Fruit fly (Drosophila melanogaster) whole organism, embryonic: Measurements from ENCODE around the gene RpL37A.
A peak's percentile ranks its signal among the peaks of the same experiment; 100 is the strongest.

Experiments used
- ATbp ChIP-seq: fragments of 200-800 bp; sonication (Bioruptor generic); optimal IDR thresholded peaks from 2 replicates; lab custom pipeline; 2017; ENCODE audit warnings: missing biosample characterization, mild to moderate bottlenecking, missing genetic modification characterization, missing genetic modification reagents
- Aef1 ChIP-seq: fragments of 200-800 bp; sonication (Bioruptor generic); IDR thresholded peaks from 3 replicates; pipeline ENCODE4 v1.3.6; 2022; ENCODE audit warnings: missing biosample characterization, missing genetic modification characterization
- BtbVII ChIP-seq: fragments of 200-800 bp; sonication (Bioruptor generic); optimal IDR thresholded peaks from 3 replicates; lab custom pipeline; 2017; ENCODE audit warnings: missing biosample characterization, mild to moderate bottlenecking, missing genetic modification characterization
- CG10462 ChIP-seq: fragments of 200-800 bp; sonication (Bioruptor generic); optimal IDR thresholded peaks from 2 replicates; lab custom pipeline; 2016; ENCODE audit warnings: missing biosample characterization, missing genetic modification characterization
- CG12391 ChIP-seq: fragments of 200-800 bp; sonication (Bioruptor generic); optimal IDR thresholded peaks from 3 replicates; lab custom pipeline; 2018; ENCODE audit warnings: missing biosample characterization, mild to moderate bottlenecking, missing genetic modification characterization, moderate library complexity
- CG13775 ChIP-seq: fragments of 200-800 bp; sonication (Bioruptor generic); optimal IDR thresholded peaks from 3 replicates; lab custom pipeline; 2017; ENCODE audit warnings: missing biosample characterization, mild to moderate bottlenecking, missing genetic modification characterization
- CG14014 ChIP-seq: fragments of 200-800 bp; sonication (Bioruptor generic); IDR thresholded peaks from 2 replicates; pipeline ENCODE4 v1.3.6; 2022; ENCODE audit warnings: missing biosample characterization, missing genetic modification characterization
- CG16779 ChIP-seq: fragments of 200-800 bp; sonication (Bioruptor generic); IDR thresholded peaks from 2 replicates; pipeline ENCODE4 v1.3.6; 2022; ENCODE audit warnings: missing biosample characterization, missing genetic modification characterization
- CG18011 ChIP-seq: fragments of 200-800 bp; sonication (Bioruptor generic); optimal IDR thresholded peaks from 2 replicates; lab custom pipeline; 2017; ENCODE audit warnings: missing biosample characterization, missing genetic modification characterization, mild to moderate bottlenecking, moderate library complexity, missing genotype
- CG18262 ChIP-seq: fragments of 200-800 bp; optimal IDR thresholded peaks from 3 replicates; lab custom pipeline; 2019; ENCODE audit warnings: missing biosample characterization, mild to moderate bottlenecking, missing genetic modification characterization, moderate library complexity
- CG2129 ChIP-seq: fragments of 200-800 bp; sonication (Bioruptor generic); IDR thresholded peaks from 2 replicates; pipeline ENCODE4 v1.3.6; 2022; ENCODE audit warnings: missing biosample characterization, missing genetic modification characterization; ENCODE audit not compliant: partially characterized antibody
- CG2678 ChIP-seq: fragments of 200-800 bp; sonication (Bioruptor generic); optimal IDR thresholded peaks from 3 replicates; lab custom pipeline; 2019; ENCODE audit warnings: missing biosample characterization, mild to moderate bottlenecking, missing genetic modification characterization, moderate library complexity
- CG30020 ChIP-seq: fragments of 200-800 bp; optimal IDR thresholded peaks from 2 replicates; lab custom pipeline; 2019; ENCODE audit warnings: missing biosample characterization, mild to moderate bottlenecking, missing genetic modification characterization, moderate library complexity
- CG32532 ChIP-seq: fragments of 200-800 bp; sonication (Bioruptor generic); IDR thresholded peaks from 2 replicates; pipeline ENCODE4 v1.3.6; 2022; ENCODE audit warnings: missing biosample characterization, missing genetic modification characterization
- CG4617 ChIP-seq: fragments of 200-800 bp; sonication (Bioruptor generic); optimal IDR thresholded peaks from 3 replicates; lab custom pipeline; 2016; ENCODE audit warnings: missing biosample characterization, missing genetic modification characterization, borderline replicate concordance
- CG6765 ChIP-seq: fragments of 200-800 bp; sonication (Bioruptor generic); optimal IDR thresholded peaks from 3 replicates; lab custom pipeline; 2017; ENCODE audit warnings: missing biosample characterization, mild to moderate bottlenecking, missing genetic modification characterization
- CG7271 ChIP-seq: fragments of 200-800 bp; sonication (Bioruptor generic); optimal IDR thresholded peaks from 2 replicates; lab custom pipeline; 2018; ENCODE audit warnings: missing biosample characterization, mild to moderate bottlenecking, missing genetic modification characterization, moderate library complexity
- CG8388 ChIP-seq: fragments of 200-800 bp; sonication (Bioruptor generic); optimal IDR thresholded peaks from 2 replicates; lab custom pipeline; 2019; ENCODE audit warnings: missing biosample characterization, mild to moderate bottlenecking, missing genetic modification characterization, moderate library complexity
- CHES-1-like ChIP-seq: fragments of 200-800 bp; sonication (Bioruptor generic); optimal IDR thresholded peaks from 2 replicates; lab custom pipeline; 2016; ENCODE audit warnings: missing biosample characterization, missing genetic modification characterization
- Camta ChIP-seq: fragments of 200-800 bp; sonication (Bioruptor generic); optimal IDR thresholded peaks from 2 replicates; lab custom pipeline; 2016; ENCODE audit warnings: missing biosample characterization, missing genetic modification characterization
- CrebB ChIP-seq: fragments of 200-800 bp; sonication (Bioruptor generic); optimal IDR thresholded peaks from 3 replicates; lab custom pipeline; 2018; ENCODE audit warnings: missing biosample characterization, mild to moderate bottlenecking, missing genetic modification characterization
- D19A ChIP-seq: fragments of 200-800 bp; optimal IDR thresholded peaks from 3 replicates; lab custom pipeline; 2019; ENCODE audit warnings: missing biosample characterization, mild to moderate bottlenecking, missing genetic modification characterization, moderate library complexity
- Dfd ChIP-seq, 2 experiments: fragments of >200 bp; optimal IDR thresholded peaks; 2 replicates each; lab custom pipeline; 2017; ENCODE audit warnings: missing biosample characterization in 2 of 2, missing genetic modification characterization in 2 of 2
- Eip74EF ChIP-seq, 2 experiments: fragments of 200-800 bp in 1 of 2; fragments of >200 bp in 1 of 2; sonication (Bioruptor generic) in 1 of 2; optimal IDR thresholded peaks; 2 replicates each; lab custom pipeline; 2017 to 2019; ENCODE audit warnings: missing biosample characterization in 2 of 2, missing genetic modification characterization in 2 of 2, mild to moderate bottlenecking in 1 of 2, moderate library complexity in 1 of 2
- Fer1 ChIP-seq: fragments of 200-800 bp; sonication (Bioruptor generic); optimal IDR thresholded peaks from 2 replicates; lab custom pipeline; 2017; ENCODE audit warnings: missing biosample characterization, mild to moderate bottlenecking, missing genetic modification characterization
- HmgD ChIP-seq: fragments of 200-800 bp; sonication (Bioruptor generic); optimal IDR thresholded peaks from 3 replicates; lab custom pipeline; 2016; ENCODE audit warnings: missing biosample characterization, missing genetic modification characterization
- Kr ChIP-seq: fragments of 200-800 bp; sonication (Bioruptor generic); optimal IDR thresholded peaks from 2 replicates; lab custom pipeline; 2017; ENCODE audit warnings: missing biosample characterization, mild to moderate bottlenecking, missing genetic modification characterization
- NfI ChIP-seq: fragments of 200-800 bp; sonication (Bioruptor generic); optimal IDR thresholded peaks from 3 replicates; lab custom pipeline; 2018; ENCODE audit warnings: missing biosample characterization, mild to moderate bottlenecking, missing genetic modification characterization, moderate library complexity
- Oli ChIP-seq: fragments of 200-800 bp; sonication (Bioruptor generic); optimal IDR thresholded peaks from 2 replicates; lab custom pipeline; 2018; ENCODE audit warnings: missing biosample characterization, mild to moderate bottlenecking, missing genetic modification characterization, moderate library complexity
- Xbp1 ChIP-seq: fragments of 200-800 bp; sonication (Bioruptor generic); optimal IDR thresholded peaks from 3 replicates; lab custom pipeline; 2016; ENCODE audit warnings: missing biosample characterization, mild to moderate bottlenecking, missing genetic modification characterization
- YL-1 ChIP-seq: fragments of 200-800 bp; sonication (Bioruptor generic); optimal IDR thresholded peaks from 3 replicates; lab custom pipeline; 2017; ENCODE audit warnings: missing biosample characterization, mild to moderate bottlenecking, missing genetic modification characterization
- ab ChIP-seq: fragments of 200-800 bp; sonication (Bioruptor generic); optimal IDR thresholded peaks from 2 replicates; lab custom pipeline; 2016; ENCODE audit warnings: missing biosample characterization, missing genetic modification characterization
- aop ChIP-seq: fragments of 200-800 bp; sonication (Bioruptor generic); IDR thresholded peaks from 2 replicates; pipeline ENCODE4 v1.3.6; 2022; ENCODE audit warnings: missing biosample characterization, missing genetic modification characterization
- chif ChIP-seq, 2 experiments: fragments of 200-800 bp; sonication (Bioruptor generic); optimal IDR thresholded peaks; 3 replicates each; lab custom pipeline; 2016; ENCODE audit warnings: missing biosample characterization in 2 of 2, missing genetic modification characterization in 2 of 2
- emc ChIP-seq: fragments of 200-800 bp; sonication (Bioruptor generic); optimal IDR thresholded peaks from 2 replicates; lab custom pipeline; 2016; ENCODE audit warnings: missing biosample characterization, missing genetic modification characterization
- en ChIP-seq: fragments of 200-800 bp; sonication (Bioruptor generic); optimal IDR thresholded peaks from 2 replicates; lab custom pipeline; 2016; ENCODE audit warnings: missing biosample characterization, missing genetic modification characterization
- eve ChIP-seq, 2 experiments: fragments of >200 bp; optimal IDR thresholded peaks; 2 replicates each; lab custom pipeline; 2017; ENCODE audit warnings: missing biosample characterization in 2 of 2, missing genetic modification characterization in 2 of 2
- fd102C ChIP-seq: fragments of 200-800 bp; sonication (Bioruptor generic); optimal IDR thresholded peaks from 2 replicates; lab custom pipeline; 2018; ENCODE audit warnings: missing biosample characterization, mild to moderate bottlenecking, missing genetic modification characterization, moderate library complexity
- fru ChIP-seq: fragments of >200 bp; optimal IDR thresholded peaks from 2 replicates; lab custom pipeline; 2017
- gce ChIP-seq: fragments of 200-800 bp; sonication (Bioruptor generic); IDR thresholded peaks from 3 replicates; pipeline ENCODE4 v1.3.6; 2022; ENCODE audit warnings: missing biosample characterization, missing genetic modification characterization
- klu ChIP-seq: fragments of 200-800 bp; sonication (Bioruptor generic); IDR thresholded peaks from 2 replicates; pipeline ENCODE4 v1.3.6; 2022; ENCODE audit warnings: missing biosample characterization, missing genetic modification characterization
- nau ChIP-seq: fragments of 200-800 bp; sonication (Bioruptor generic); optimal IDR thresholded peaks from 3 replicates; lab custom pipeline; 2017; ENCODE audit warnings: missing biosample characterization, mild to moderate bottlenecking, missing genetic modification characterization, missing genetic modification reagents
- pho ChIP-seq: fragments of 200-800 bp; sonication (Bioruptor generic); optimal IDR thresholded peaks from 2 replicates; lab custom pipeline; 2016; ENCODE audit warnings: missing biosample characterization, missing genetic modification characterization
- pnt ChIP-seq: fragments of 200-800 bp; sonication (Bioruptor generic); optimal IDR thresholded peaks from 3 replicates; lab custom pipeline; 2016; ENCODE audit warnings: missing biosample characterization, missing genetic modification characterization
- schlank ChIP-seq: fragments of 200-800 bp; sonication (Bioruptor generic); optimal IDR thresholded peaks from 2 replicates; lab custom pipeline; 2018; ENCODE audit warnings: missing biosample characterization, mild to moderate bottlenecking, missing genetic modification characterization
- sd ChIP-seq: fragments of 200-800 bp; sonication (Bioruptor generic); optimal IDR thresholded peaks from 3 replicates; lab custom pipeline; 2018; ENCODE audit warnings: missing biosample characterization, mild to moderate bottlenecking, missing genetic modification characterization, moderate library complexity
- tup ChIP-seq: fragments of 200-800 bp; sonication (Bioruptor generic); optimal IDR thresholded peaks from 2 replicates; lab custom pipeline; 2016; ENCODE audit warnings: missing biosample characterization, mild to moderate bottlenecking, missing genetic modification characterization, moderate library complexity
- tx ChIP-seq: fragments of 200-800 bp; sonication (Bioruptor generic); optimal IDR thresholded peaks from 2 replicates; lab custom pipeline; 2016; ENCODE audit warnings: missing biosample characterization, missing genetic modification characterization
- wdn ChIP-seq: fragments of 200-800 bp; sonication (Bioruptor generic); IDR thresholded peaks from 2 replicates; pipeline ENCODE4 v1.3.6; 2022; ENCODE audit warnings: missing biosample characterization, missing genetic modification characterization

RpL37A gene

DNA sequence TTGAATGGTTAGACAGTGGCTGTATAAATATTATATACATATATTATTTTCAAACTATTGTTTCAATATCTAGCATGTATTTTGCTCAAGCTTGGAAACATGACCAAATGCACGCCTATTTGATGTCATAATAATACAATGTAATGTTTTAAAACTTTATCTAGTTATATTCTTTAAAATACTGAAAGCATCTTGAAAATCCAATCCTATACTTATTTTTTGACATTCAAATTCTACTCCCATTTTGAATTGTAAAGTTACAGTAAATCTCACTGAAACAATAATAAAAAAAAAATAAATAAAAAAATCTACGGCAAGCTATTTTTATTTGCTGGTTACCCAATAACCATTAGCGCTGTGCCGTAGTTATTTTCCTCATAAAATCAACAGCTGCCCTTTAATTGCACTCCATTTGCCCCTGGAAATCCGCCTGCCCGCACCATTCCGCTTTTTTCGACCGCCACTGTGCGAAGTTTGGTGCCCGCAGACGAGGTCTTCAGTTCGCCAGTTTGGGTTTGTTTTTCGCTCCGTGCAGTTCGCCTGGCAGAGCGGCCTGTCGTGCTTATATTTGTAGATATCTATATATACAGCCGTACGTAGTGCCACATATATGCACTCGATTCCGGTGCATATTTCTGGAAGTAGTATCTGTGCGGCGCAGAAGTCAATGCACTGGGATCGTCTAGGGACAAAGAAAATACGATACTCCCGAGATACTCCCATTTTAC is 25.7 kb upstream of the RpL37A start (continued):
- TF ChIP-seq CHES-1-like = no peak
- TF ChIP-seq Kr = no peak
- TF ChIP-seq klu = no peak
- TF ChIP-seq CG32532 (GFP tag; lab: Robert Waterston, UW) = peak; percentile 72
- TF ChIP-seq fru (lab: Kevin White, UChicago) = no peak
- peak; percentile 61 for TF ChIP-seq CG12391 (tag; lab: Kevin White, UChicago)
- no peak for TF ChIP-seq emc (GFP tag; lab: Kevin White, UChicago)
- TF ChIP-seq sd (tag; lab: Kevin White, UChicago) = peak; percentile 28
- no peak for TF ChIP-seq schlank (tag; lab: Kevin White, UChicago)
- peak; percentile 16 for TF ChIP-seq nau (GFP tag; lab: Kevin White, UChicago)
- TF ChIP-seq CG2678 (tag; lab: Kevin White, UChicago) = peak; percentile 76
- TF ChIP-seq CG13775 (GFP tag; lab: Kevin White, UChicago) = peak; percentile 67
- TF ChIP-seq eve (GFP tag; optimal IDR thresholded peaks at IDR 0.05; lab: Kevin White, UChicago) = no peak
- TF ChIP-seq ATbp (GFP tag; lab: Kevin White, UChicago) = peak; percentile 56
- peak; percentile 66 for TF ChIP-seq Oli (tag; lab: Kevin White, UChicago)
- peak; percentile 11 for TF ChIP-seq CG4617
- no peak for TF ChIP-seq aop (GFP tag; lab: Robert Waterston, UW)
- TF ChIP-seq CG18011 (GFP tag; lab: Kevin White, UChicago) = no peak
- no peak for TF ChIP-seq ab (GFP tag; lab: Kevin White, UChicago)
- no peak for TF ChIP-seq pho (GFP tag; lab: Kevin White, UChicago)
- peak; percentile 30; the same call in 1 of the 3 replicates for TF ChIP-seq Aef1 (GFP tag; lab: Robert Waterston, UW)
- peak; percentile 75 for TF ChIP-seq CG18262 (tag; lab: Kevin White, UChicago)
- no peak for TF ChIP-seq fd102C
- TF ChIP-seq HmgD = no peak
- TF ChIP-seq wdn (GFP tag; lab: Robert Waterston, UW) = 0 out of 2 replicates have a peak, but pooled peaks have one; percentile 27
- TF ChIP-seq D19A (tag; lab: Kevin White, UChicago) = peak; percentile 75
- peak; percentile 46 for TF ChIP-seq BtbVII (GFP tag; lab: Kevin White, UChicago)
- TF ChIP-seq CG10462 (GFP tag; lab: Kevin White, UChicago) = no peak
- peak; percentile 19 for TF ChIP-seq NfI
- peak; percentile 30 for TF ChIP-seq CG8388 (GFP tag; lab: Kevin White, UChicago)
- no peak for TF ChIP-seq CG7271 (tag; lab: Kevin White, UChicago)
- TF ChIP-seq CG30020 (tag; lab: Kevin White, UChicago) = no peak
- TF ChIP-seq CG6765 = peak; percentile 26
- TF ChIP-seq CG16779 (GFP tag; lab: Robert Waterston, UW) = peak; percentile 62
- TF ChIP-seq gce (GFP tag; lab: Robert Waterston, UW) = peak; percentile 77; the same call in 2 of the 3 replicates
- no peak for TF ChIP-seq CG2129
- TF ChIP-seq Fer1 (GFP tag; lab: Kevin White, UChicago) = peak; percentile 26
- TF ChIP-seq chif (GFP tag; optimal IDR thresholded peaks at IDR 0.05; lab: Kevin White, UChicago) = peak in 1 of 2 experiments; percentile 51
- TF ChIP-seq Camta = peak; percentile 35
- TF ChIP-seq YL-1 (GFP tag; lab: Kevin White, UChicago) = no peak
- TF ChIP-seq Dfd (GFP tag; optimal IDR thresholded peaks at IDR 0.05; lab: Kevin White, UChicago) = no peak
- TF ChIP-seq tup = no peak
- TF ChIP-seq tx (GFP tag; lab: Kevin White, UChicago) = no peak
- TF ChIP-seq Eip74EF (GFP tag; optimal IDR thresholded peaks at IDR 0.05; lab: Kevin White, UChicago) = peak in 1 of 2 experiments; percentile 55
- no peak for TF ChIP-seq en (GFP tag; lab: Kevin White, UChicago)
- peak; percentile 22 for TF ChIP-seq pnt (GFP tag; lab: Kevin White, UChicago)
- peak; percentile 47 for TF ChIP-seq Xbp1 (GFP tag; lab: Kevin White, UChicago)
- TF ChIP-seq CrebB (tag; lab: Kevin White, UChicago) = no peak
- TF ChIP-seq CG14014 (GFP tag; lab: Robert Waterston, UW) = peak; percentile 64; the same call in 1 of the 2 replicates
